Worm (Caenorhabditis elegans): ENCODE data around the gene cdc-48.2.

The cdc-48.2 gene

ce11 chrII:8138015-8138546, at the start of gene cdc-48.2:
Gene cdc-48.2 (plus strand): TSS chrII:8138496.
- TF ChIP-seq ceh-83 (GFP tag; optimal IDR thresholded peaks at IDR 0.05) = peak; percentile 2
- TF ChIP-seq ztf-11 (tag; optimal IDR thresholded peaks at IDR 0.05) = no peak

ce11 chrII:8091528-8091927, 46.8 kb upstream of the cdc-48.2 start:
- no peak for TF ChIP-seq lsy-2 (tag; optimal IDR thresholded peaks at IDR 0.05)
- no peak for TF ChIP-seq lin-32 (GFP tag; optimal IDR thresholded peaks at IDR 0.05)
- no peak for TF ChIP-seq sem-2 (GFP tag; optimal IDR thresholded peaks at IDR 0.05)
- TF ChIP-seq ces-1 (GFP tag; optimal IDR thresholded peaks at IDR 0.05) = no peak
- TF ChIP-seq sptf-1 (tag; optimal IDR thresholded peaks at IDR 0.05) = peak; percentile 17
- no peak for TF ChIP-seq nhr-76 (tag; optimal IDR thresholded peaks at IDR 0.05)
- TF ChIP-seq mls-2 (tag; optimal IDR thresholded peaks at IDR 0.05) = no peak
- TF ChIP-seq flh-1 (GFP tag; optimal IDR thresholded peaks at IDR 0.05) = no peak
- TF ChIP-seq mep-1 (tag; optimal IDR thresholded peaks at IDR 0.05) = no peak
- no peak for TF ChIP-seq nhr-2 (tag; optimal IDR thresholded peaks at IDR 0.05)
- no peak for TF ChIP-seq tbx-8 (GFP tag; optimal IDR thresholded peaks at IDR 0.05)
- no peak for TF ChIP-seq mab-5 (tag; optimal IDR thresholded peaks at IDR 0.05)
- no peak for TF ChIP-seq elt-3 (tag; optimal IDR thresholded peaks at IDR 0.05)
- TF ChIP-seq unc-39 (tag; optimal IDR thresholded peaks at IDR 0.05) = no peak
- TF ChIP-seq ham-2 (GFP tag; optimal IDR thresholded peaks at IDR 0.05) = no peak
- TF ChIP-seq ceh-43 (GFP tag; optimal IDR thresholded peaks at IDR 0.05) = no peak
- no peak for TF ChIP-seq pha-4 (tag; optimal IDR thresholded peaks at IDR 0.05)
- peak; percentile 37 for TF ChIP-seq ceh-83 (GFP tag; optimal IDR thresholded peaks at IDR 0.05)
- no peak for TF ChIP-seq bed-3 (GFP tag; optimal IDR thresholded peaks at IDR 0.05)
- no peak for TF ChIP-seq nhr-28 (tag; optimal IDR thresholded peaks at IDR 0.05)
- TF ChIP-seq zip-8 (tag; optimal IDR thresholded peaks at IDR 0.05) = no peak
- no peak for TF ChIP-seq ztf-11 (tag; optimal IDR thresholded peaks at IDR 0.05)
- TF ChIP-seq unc-120 (tag; optimal IDR thresholded peaks at IDR 0.05; ENCODE audit: poor library complexity, severe bottlenecking) = no peak
- TF ChIP-seq blmp-1 (tag; optimal IDR thresholded peaks at IDR 0.05) = no peak
- TF ChIP-seq M03D4.4 (tag; optimal IDR thresholded peaks at IDR 0.05) = no peak
- TF ChIP-seq snpc-4 (tag; optimal IDR thresholded peaks at IDR 0.05) = no peak
- TF ChIP-seq nhr-237 (tag; optimal IDR thresholded peaks at IDR 0.05) = no peak
- TF ChIP-seq ceh-39 (tag; optimal IDR thresholded peaks at IDR 0.05) = peak; percentile 25
- no peak for TF ChIP-seq nhr-12 (tag; optimal IDR thresholded peaks at IDR 0.05)
- no peak for TF ChIP-seq hlh-1 (tag; optimal IDR thresholded peaks at IDR 0.05)
- TF ChIP-seq drap-1 (GFP tag; optimal IDR thresholded peaks at IDR 0.05) = peak; percentile 27
- TF ChIP-seq cnd-1 (tag; optimal IDR thresholded peaks at IDR 0.05) = no peak
- no peak for TF ChIP-seq lin-13 (tag; optimal IDR thresholded peaks at IDR 0.05)

- TF ChIP-seq lsy-2 (tag; optimal IDR thresholded peaks at IDR 0.05) (no peak), drap-1 (GFP tag; optimal IDR thresholded peaks at IDR 0.05) (no peak), snpc-4 (tag; optimal IDR thresholded peaks at IDR 0.05) (no peak), M03D4.4 (tag; optimal IDR thresholded peaks at IDR 0.05) (no peak), pha-4 (tag; optimal IDR thresholded peaks at IDR 0.05) (no peak), hlh-1 (tag; optimal IDR thresholded peaks at IDR 0.05) (no peak)
Measured at ce11 chrII:8092537-8092936, 45.8 kb upstream of the cdc-48.2 start, which contains the start of gene ltd-1. Gene ltd-1 (minus strand): TSS chrII:8092754.

ce11 chrII:8093283-8093682, 45.0 kb upstream of the cdc-48.2 start:
- no peak for TF ChIP-seq mep-1 (tag; optimal IDR thresholded peaks at IDR 0.05)
- TF ChIP-seq nhr-237 (tag; optimal IDR thresholded peaks at IDR 0.05) = no peak
- TF ChIP-seq nhr-28 (tag; optimal IDR thresholded peaks at IDR 0.05) = no peak
- TF ChIP-seq pha-4 (tag; optimal IDR thresholded peaks at IDR 0.05) = no peak
- no peak for TF ChIP-seq nhr-2 (tag; optimal IDR thresholded peaks at IDR 0.05)
- TF ChIP-seq flh-1 (GFP tag; optimal IDR thresholded peaks at IDR 0.05) = no peak
- no peak for TF ChIP-seq hlh-1 (tag; optimal IDR thresholded peaks at IDR 0.05)
- TF ChIP-seq elt-1 (tag; optimal IDR thresholded peaks at IDR 0.05; ENCODE audit: borderline replicate concordance, insufficient read depth) = no peak
- no peak for TF ChIP-seq nhr-12 (tag; optimal IDR thresholded peaks at IDR 0.05)
- TF ChIP-seq ceh-83 (GFP tag; optimal IDR thresholded peaks at IDR 0.05) = no peak
- no peak for TF ChIP-seq unc-120 (tag; optimal IDR thresholded peaks at IDR 0.05; ENCODE audit: poor library complexity, severe bottlenecking)
- TF ChIP-seq ceh-39 (tag; optimal IDR thresholded peaks at IDR 0.05) = no peak
- no peak for TF ChIP-seq ham-2 (GFP tag; optimal IDR thresholded peaks at IDR 0.05)
- no peak for TF ChIP-seq elt-3 (tag; optimal IDR thresholded peaks at IDR 0.05)
- TF ChIP-seq mab-5 (tag; optimal IDR thresholded peaks at IDR 0.05) = no peak
- no peak for TF ChIP-seq lsy-2 (tag; optimal IDR thresholded peaks at IDR 0.05)
- TF ChIP-seq tbx-8 (GFP tag; optimal IDR thresholded peaks at IDR 0.05) = no peak
- no peak for TF ChIP-seq bed-3 (GFP tag; optimal IDR thresholded peaks at IDR 0.05)
- no peak for TF ChIP-seq zip-8 (tag; optimal IDR thresholded peaks at IDR 0.05)
- no peak for TF ChIP-seq cnd-1 (tag; optimal IDR thresholded peaks at IDR 0.05)
